Fruit fly (Drosophila melanogaster): ENCODE results near the gene CG42718.

DNA sequence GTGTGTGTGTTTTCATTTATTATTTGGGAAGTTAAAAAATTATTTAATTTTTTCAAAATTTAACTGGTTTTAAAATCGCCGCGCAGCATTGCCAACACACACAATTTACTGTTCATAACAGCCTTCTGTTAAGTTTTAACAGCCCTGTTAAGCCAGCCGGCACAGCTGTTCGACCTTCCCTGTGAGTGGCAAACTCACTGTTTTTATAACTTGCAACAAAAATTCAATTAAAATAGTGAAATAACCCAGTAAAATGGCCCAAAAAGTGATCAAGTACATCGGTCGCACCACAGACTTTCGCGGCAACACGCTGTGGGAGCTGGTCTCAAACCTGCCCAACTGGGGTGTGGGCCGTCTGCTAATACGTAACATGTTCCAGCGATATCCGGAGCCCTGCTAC is 26.8 kb upstream of the CG42718 start, which contains the start of gene mRpS34:
- no peak for TF ChIP-seq CG8478 (optimal IDR thresholded peaks at IDR 0.05)
- TF ChIP-seq CTCF (optimal IDR thresholded peaks at IDR 0.05) = no peak
